Fruit fly (Drosophila melanogaster): ENCODE measurements around the gene CG14662.

Gene CG14662

dm6 chr3R:4997399-4998203, 13.6 kb upstream of the CG14662 start:
- TF ChIP-seq chm (GFP tag; IDR thresholded peaks at IDR 0.05) (peak; percentile 30; the same call in 1 of the 2 replicates), CG8924 (tag; optimal IDR thresholded peaks at IDR 0.05) (peak; percentile 30), sens (GFP tag) (peak; percentile 79), hkb (optimal IDR thresholded peaks at IDR 0.05) (no peak), hkb (GFP tag; IDR thresholded peaks at IDR 0.05) (no peak), hb (GFP tag; IDR thresholded peaks at IDR 0.05; ENCODE audit: partially characterized antibody) (no peak), E2f2 (GFP tag; IDR thresholded peaks at IDR 0.05) (0 out of 2 replicates have a peak, but pooled peaks have one; percentile 7), CG9876 (GFP tag; optimal IDR thresholded peaks at IDR 0.05) (no peak), ATbp (GFP tag; optimal IDR thresholded peaks at IDR 0.05) (no peak), Mes4 (GFP tag; optimal IDR thresholded peaks at IDR 0.05) (no peak), CG14014 (GFP tag; IDR thresholded peaks at IDR 0.05) (no peak), D19B (GFP tag; optimal IDR thresholded peaks at IDR 0.05) (no peak), pros (GFP tag; optimal IDR thresholded peaks at IDR 0.05) (peak; percentile 93), Hr39 (optimal IDR thresholded peaks at IDR 0.05) (no peak), Gug (GFP tag; IDR thresholded peaks at IDR 0.05) (no peak; the same call in 3 of the 4 replicates), z (GFP tag; IDR thresholded peaks at IDR 0.05) (no peak), CG17328 (GFP tag; IDR thresholded peaks at IDR 0.05) (peak; percentile 48; the same call in 1 of the 2 replicates), tup (GFP tag; optimal IDR thresholded peaks at IDR 0.05) (no peak), her (GFP tag; optimal IDR thresholded peaks at IDR 0.05) (no peak), CG3065 (GFP tag; optimal IDR thresholded peaks at IDR 0.05) (no peak), CG7839 (tag; optimal IDR thresholded peaks at IDR 0.05) (peak; percentile 8), Dip3 (GFP tag; optimal IDR thresholded peaks at IDR 0.05) (no peak), CG13123 (GFP tag; optimal IDR thresholded peaks at IDR 0.05) (no peak), CG2129 (GFP tag; IDR thresholded peaks at IDR 0.05; ENCODE audit: partially characterized antibody) (no peak), Fer2 (tag; optimal IDR thresholded peaks at IDR 0.05) (no peak), sqz (GFP tag; optimal IDR thresholded peaks at IDR 0.05) (peak; percentile 69), Atf3 (GFP tag; optimal IDR thresholded peaks at IDR 0.05) (no peak), CG7357 (GFP tag; IDR thresholded peaks at IDR 0.05) (no peak), trem (tag; optimal IDR thresholded peaks at IDR 0.05) (no peak), dimm (GFP tag; IDR thresholded peaks at IDR 0.05) (no peak), CG8281 (tag; optimal IDR thresholded peaks at IDR 0.05) (no peak), CG13624 (GFP tag; optimal IDR thresholded peaks at IDR 0.05) (no peak), dpn (GFP tag; optimal IDR thresholded peaks at IDR 0.05) (no peak), CG12391 (tag; optimal IDR thresholded peaks at IDR 0.05) (peak; percentile 23), CG3407 (GFP tag; optimal IDR thresholded peaks at IDR 0.05) (no peak), CG4360 (GFP tag; IDR thresholded peaks at IDR 0.05) (no peak), ranshi (GFP tag; IDR thresholded peaks at IDR 0.05) (no peak), slou (GFP tag; optimal IDR thresholded peaks at IDR 0.05) (no peak), dysf (GFP tag; IDR thresholded peaks at IDR 0.05) (0 out of 3 replicates have a peak, but pooled peaks have one; percentile 13), Tbp (GFP tag; optimal IDR thresholded peaks at IDR 0.05) (no peak), Dad (GFP tag; optimal IDR thresholded peaks at IDR 0.05) (no peak), CG11456 (GFP tag; IDR thresholded peaks at IDR 0.05) (peak; percentile 4; the same call in 1 of the 3 replicates), psq (GFP tag; optimal IDR thresholded peaks at IDR 0.05) (no peak), CG7987 (GFP tag; optimal IDR thresholded peaks at IDR 0.05) (no peak), sima (GFP tag; optimal IDR thresholded peaks at IDR 0.05) (no peak), CG43689 (GFP tag; IDR thresholded peaks at IDR 0.05) (no peak), jigr1 (GFP tag; IDR thresholded peaks at IDR 0.05) (no peak), shn (GFP tag; optimal IDR thresholded peaks at IDR 0.05) (no peak), chinmo (GFP tag; IDR thresholded peaks at IDR 0.05; ENCODE audit: partially characterized antibody) (no peak), CG2712 (tag; optimal IDR thresholded peaks at IDR 0.05) (peak; percentile 42), ems (GFP tag; optimal IDR thresholded peaks at IDR 0.05) (no peak)
